Fruit fly (Drosophila melanogaster) whole organism, prepupa: Measurements from ENCODE around the gene Polr3G.

ENCODE experiments used
- Blimp-1 ChIP-seq: fragments of 200-800 bp; sonication (Bioruptor generic); optimal IDR thresholded peaks from 3 replicates; lab custom pipeline; 2017; ENCODE audit warnings: missing biosample characterization, missing genetic modification characterization, mild to moderate bottlenecking, moderate library complexity, missing genetic modification reagents
- CG10631 ChIP-seq: fragments of 200-800 bp; sonication (Bioruptor generic); optimal IDR thresholded peaks from 2 replicates; lab custom pipeline; 2016; ENCODE audit warnings: missing biosample characterization, missing genetic modification characterization
- CG10669 ChIP-seq: fragments of 200-800 bp; sonication (Bioruptor generic); optimal IDR thresholded peaks from 3 replicates; lab custom pipeline; 2018; ENCODE audit warnings: missing biosample characterization, mild to moderate bottlenecking, missing genetic modification characterization, moderate library complexity
- CG11762 ChIP-seq: fragments of 200-800 bp; sonication (Bioruptor generic); optimal IDR thresholded peaks from 3 replicates; lab custom pipeline; 2016; ENCODE audit warnings: missing biosample characterization, missing genetic modification characterization; ENCODE audit not compliant: insufficient read depth
- CG15336 ChIP-seq: fragments of 200-800 bp; sonication (Bioruptor generic); IDR thresholded peaks from 2 replicates; pipeline ENCODE4 v1.3.6; 2022; ENCODE audit warnings: missing biosample characterization, missing genetic modification characterization
- CG1621 ChIP-seq: fragments of 200-800 bp; sonication (Bioruptor generic); optimal IDR thresholded peaks from 3 replicates; lab custom pipeline; 2018; ENCODE audit warnings: missing biosample characterization, mild to moderate bottlenecking, missing genetic modification characterization
- CG4318 ChIP-seq: fragments of 200-800 bp; sonication (Bioruptor generic); optimal IDR thresholded peaks from 3 replicates; lab custom pipeline; 2017; ENCODE audit warnings: missing biosample characterization, mild to moderate bottlenecking, missing genetic modification characterization
- CG6163 ChIP-seq: fragments of 200-800 bp; sonication (Bioruptor generic); IDR thresholded peaks from 3 replicates; pipeline ENCODE4 v1.3.6; 2022; ENCODE audit warnings: missing biosample characterization, missing genetic modification characterization
- CG6808 ChIP-seq: fragments of 200-800 bp; sonication (Bioruptor generic); optimal IDR thresholded peaks from 3 replicates; lab custom pipeline; 2017; ENCODE audit warnings: missing biosample characterization, missing genetic modification characterization, mild to moderate bottlenecking, moderate library complexity, missing genetic modification reagents
- CG6854 ChIP-seq: fragments of 200-800 bp; sonication (Bioruptor generic); optimal IDR thresholded peaks from 2 replicates; lab custom pipeline; 2017; ENCODE audit warnings: missing biosample characterization, mild to moderate bottlenecking, missing genetic modification characterization
- CG7368 ChIP-seq: fragments of 200-800 bp; sonication (Bioruptor generic); optimal IDR thresholded peaks from 3 replicates; lab custom pipeline; 2016; ENCODE audit warnings: missing biosample characterization, missing genetic modification characterization
- CG8119 ChIP-seq: fragments of 200-800 bp; sonication (Bioruptor generic); IDR thresholded peaks from 3 replicates; pipeline ENCODE4 v1.3.6; 2022; ENCODE audit warnings: missing biosample characterization, missing genetic modification characterization
- CG8319 ChIP-seq: fragments of 200-800 bp; sonication (Bioruptor generic); optimal IDR thresholded peaks from 3 replicates; lab custom pipeline; 2016; ENCODE audit warnings: missing biosample characterization, missing genetic modification characterization
- CG9139 ChIP-seq: fragments of 200-800 bp; sonication (Bioruptor generic); optimal IDR thresholded peaks from 3 replicates; lab custom pipeline; 2017; ENCODE audit warnings: missing biosample characterization, mild to moderate bottlenecking, missing genetic modification characterization
- Eip75B ChIP-seq: fragments of 200-800 bp; sonication (Bioruptor generic); optimal IDR thresholded peaks from 3 replicates; lab custom pipeline; 2016; ENCODE audit warnings: missing biosample characterization, missing genetic modification characterization
- Eip78C ChIP-seq: fragments of 200-800 bp; sonication (Bioruptor generic); peaks from one replicate; lab custom pipeline; 2016; ENCODE audit warnings: missing biosample characterization, missing genetic modification characterization
- Eip93F ChIP-seq: fragments of 200-800 bp; sonication (Bioruptor generic); optimal IDR thresholded peaks from 2 replicates; lab custom pipeline; 2016; ENCODE audit warnings: missing biosample characterization, mild to moderate bottlenecking, missing genetic modification characterization
- Gug ChIP-seq: fragments of 200-800 bp; sonication (Bioruptor generic); IDR thresholded peaks from 2 replicates; pipeline ENCODE4 v1.3.6; 2022; ENCODE audit warnings: missing biosample characterization, missing genetic modification characterization
- Hr39 ChIP-seq: fragments of 200-800 bp; sonication (Bioruptor generic); optimal IDR thresholded peaks from 2 replicates; lab custom pipeline; 2016; ENCODE audit warnings: missing biosample characterization, missing genetic modification characterization
- Hr4 ChIP-seq: fragments of 200-800 bp; sonication (Bioruptor generic); optimal IDR thresholded peaks from 3 replicates; lab custom pipeline; 2016; ENCODE audit warnings: missing biosample characterization, missing genetic modification characterization
- Lpt ChIP-seq: fragments of 200-800 bp; sonication (Bioruptor generic); optimal IDR thresholded peaks from 3 replicates; lab custom pipeline; 2016; ENCODE audit warnings: missing biosample characterization, missing genetic modification characterization
- Smox ChIP-seq: fragments of 200-800 bp; sonication (Bioruptor generic); optimal IDR thresholded peaks from 3 replicates; lab custom pipeline; 2016; ENCODE audit warnings: missing biosample characterization, missing genetic modification characterization
- Sox102F ChIP-seq: fragments of 200-800 bp; sonication (Bioruptor generic); optimal IDR thresholded peaks from 2 replicates; lab custom pipeline; 2016; ENCODE audit warnings: missing biosample characterization, mild to moderate bottlenecking, missing genetic modification characterization
- Sox14 ChIP-seq: fragments of 200-800 bp; sonication (Bioruptor generic); optimal IDR thresholded peaks from 3 replicates; lab custom pipeline; 2016; ENCODE audit warnings: missing biosample characterization, missing genetic modification characterization
- achi ChIP-seq: fragments of 200-800 bp; sonication (Bioruptor generic); optimal IDR thresholded peaks from 3 replicates; lab custom pipeline; 2016; ENCODE audit warnings: missing biosample characterization, missing genetic modification characterization
- cyc ChIP-seq: fragments of 200-800 bp; sonication (Bioruptor generic); optimal IDR thresholded peaks from 3 replicates; lab custom pipeline; 2016; ENCODE audit warnings: missing biosample characterization, missing genetic modification characterization
- dsx ChIP-seq: fragments of 200-800 bp; optimal IDR thresholded peaks from 3 replicates; lab custom pipeline; 2019; ENCODE audit warnings: missing biosample characterization, mild to moderate bottlenecking, missing genetic modification characterization, moderate library complexity; ENCODE audit not compliant: poor library complexity, severe bottlenecking
- eg ChIP-seq: fragments of 200-800 bp; sonication (Bioruptor generic); IDR thresholded peaks from 3 replicates; pipeline ENCODE4 v1.3.6; 2022; ENCODE audit warnings: missing biosample characterization, missing genetic modification characterization
- fkh ChIP-seq: fragments of 200-800 bp; sonication (Bioruptor generic); optimal IDR thresholded peaks from 3 replicates; lab custom pipeline; 2017; ENCODE audit warnings: missing biosample characterization, mild to moderate bottlenecking, missing genetic modification characterization, moderate library complexity
- lz ChIP-seq: fragments of 200-800 bp; sonication (Bioruptor generic); optimal IDR thresholded peaks from 3 replicates; lab custom pipeline; 2016; ENCODE audit warnings: missing biosample characterization, missing genetic modification characterization
- spab ChIP-seq: fragments of 200-800 bp; sonication (Bioruptor generic); optimal IDR thresholded peaks from 2 replicates; lab custom pipeline; 2017; ENCODE audit warnings: missing biosample characterization, mild to moderate bottlenecking, missing genetic modification characterization, missing genetic modification reagents
- ss ChIP-seq, 2 experiments: fragments of 200-800 bp; sonication (Bioruptor generic); optimal IDR thresholded peaks; 2 replicates in 1 of 2; 3 replicates in 1 of 2; lab custom pipeline; 2017 to 2018; ENCODE audit warnings: mild to moderate bottlenecking in 2 of 2, missing biosample characterization in 2 of 2, missing genetic modification characterization in 2 of 2, moderate library complexity in 1 of 2
- topi ChIP-seq: fragments of 200-800 bp; sonication (Bioruptor generic); optimal IDR thresholded peaks from 3 replicates; lab custom pipeline; 2016; ENCODE audit warnings: missing biosample characterization, missing genetic modification characterization

Gene Polr3G

DNA sequence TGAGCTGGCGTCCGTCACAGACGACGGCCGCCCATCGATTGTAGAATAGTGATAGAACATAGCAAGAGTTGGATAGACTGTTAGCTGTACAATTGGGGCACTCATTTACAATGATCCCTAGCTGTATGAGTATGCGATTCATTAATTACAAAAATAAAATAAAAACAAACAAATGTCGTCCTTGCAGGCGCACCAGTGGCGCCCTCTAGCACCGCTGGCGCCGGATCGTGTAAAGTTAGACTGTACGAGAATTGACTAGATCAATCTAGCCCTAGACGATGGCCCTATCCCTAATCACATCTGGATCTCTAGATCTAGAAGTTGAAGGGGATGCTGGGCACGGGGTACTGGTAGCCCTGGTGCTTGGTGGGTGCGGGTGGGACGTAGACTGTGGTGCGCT, 43.2 kb downstream of the Polr3G start:
- TF ChIP-seq Sox102F (GFP tag; lab: Kevin White, UChicago) (no peak), CG9139 (GFP tag; lab: Kevin White, UChicago) (no peak), ss (GFP tag; optimal IDR thresholded peaks at IDR 0.05; lab: Kevin White, UChicago) (no peak), Eip93F (no peak), topi (GFP tag; lab: Kevin White, UChicago) (no peak), Smox (GFP tag; lab: Kevin White, UChicago) (no peak), Sox14 (no peak), CG6163 (no peak), achi (no peak), CG8319 (GFP tag; lab: Kevin White, UChicago) (no peak)

- TF ChIP-seq fkh (GFP tag; lab: Kevin White, UChicago) (no peak), cyc (GFP tag; lab: Kevin White, UChicago) (no peak)
These were observed 43.6 kb downstream of the Polr3G start for dm6 chr3L:17383285-17383684.

DNA sequence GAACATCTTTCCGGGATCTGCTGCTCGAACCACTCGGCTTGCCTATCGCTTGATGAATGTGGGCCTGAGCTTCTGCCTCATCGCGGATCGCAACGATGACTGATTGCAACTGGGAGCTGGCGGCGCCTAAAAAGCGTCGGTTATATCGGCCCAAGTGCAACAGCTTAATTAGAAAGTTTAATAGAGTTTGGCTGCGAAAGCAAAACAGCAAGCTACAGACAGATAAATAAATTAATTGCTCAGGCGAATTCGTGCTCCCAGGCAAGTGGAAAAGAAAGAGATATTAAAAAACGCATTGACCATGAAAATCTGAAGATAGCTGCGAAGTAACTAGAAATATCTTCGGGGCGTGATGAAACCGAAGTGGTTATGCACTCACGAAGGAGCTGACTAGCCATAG, 44.3 kb downstream of the Polr3G start, which contains the start of gene CG13728:
Gene CG13728 (minus strand): TSS at position 101 of the 400 bp plus-strand sequence.
- TF ChIP-seq Gug (GFP tag; lab: Robert Waterston, UW) (no peak), Blimp-1 (GFP tag; lab: Kevin White, UChicago) (no peak), CG7368 (GFP tag; lab: Kevin White, UChicago) (no peak), Smox (GFP tag; lab: Kevin White, UChicago) (no peak), achi (no peak), CG4318 (GFP tag; lab: Kevin White, UChicago) (no peak), CG6163 (no peak), CG10669 (GFP tag; lab: Kevin White, UChicago) (no peak), CG6854 (GFP tag; lab: Kevin White, UChicago) (no peak), spab (GFP tag; lab: Kevin White, UChicago) (no peak), Hr39 (no peak), Sox14 (no peak), CG10631 (GFP tag; lab: Kevin White, UChicago) (no peak), dsx (no peak), CG9139 (GFP tag; lab: Kevin White, UChicago) (no peak), Hr4 (GFP tag; lab: Kevin White, UChicago) (no peak), CG11762 (GFP tag; lab: Kevin White, UChicago) (no peak)

- TF ChIP-seq ss (GFP tag; optimal IDR thresholded peaks at IDR 0.05; lab: Kevin White, UChicago): peak in 1 of 2 experiments; percentile 86
- TF ChIP-seq fkh (GFP tag; lab: Kevin White, UChicago): no peak
These were observed 44.9 kb downstream of the Polr3G start for dm6 chr3L:17381990-17382389.

dm6 chr3L:17379311-17379710, 47.6 kb downstream of the Polr3G start, which contains the start of gene Cad74A:
Gene Cad74A, minus strand, starts transcription at chr3L:17379530.
- TF ChIP-seq CG1621 (tag; lab: Kevin White, UChicago): peak; percentile 91
- TF ChIP-seq eg (GFP tag; lab: Robert Waterston, UW): peak; percentile 52; the same call in 2 of the 3 replicates
- no peak for TF ChIP-seq lz
- TF ChIP-seq Eip75B (GFP tag; lab: Kevin White, UChicago): peak; percentile 18
- peak; percentile 51; the same call in 2 of the 3 replicates for TF ChIP-seq CG8119 (GFP tag; lab: Robert Waterston, UW)
- TF ChIP-seq Lpt: peak; percentile 32
- peak; percentile 55; the same call in 1 of the 2 replicates for TF ChIP-seq CG15336 (GFP tag; lab: Robert Waterston, UW)
- peak; percentile 8 for TF ChIP-seq fkh (GFP tag; lab: Kevin White, UChicago)
- no peak for TF ChIP-seq CG6808
- peak; percentile 51; the same call in 2 of the 3 replicates for TF ChIP-seq CG6163
- TF ChIP-seq Blimp-1 (GFP tag; lab: Kevin White, UChicago): no peak
- peak in 1 of 2 experiments; percentile 46 for TF ChIP-seq ss (GFP tag; optimal IDR thresholded peaks at IDR 0.05; lab: Kevin White, UChicago)
- TF ChIP-seq Eip78C (GFP tag; lab: Kevin White, UChicago): peak; percentile 86
